Fruit fly (Drosophila melanogaster) whole organism, adult: ENCODE results near the gene Shawl.

ENCODE experiments used
- CG11617 ChIP-seq: fragments of 200-800 bp; sonication (Bioruptor generic); optimal IDR thresholded peaks from 2 replicates; lab custom pipeline; 2017; ENCODE audit warnings: mild to moderate bottlenecking, missing biosample characterization, missing genetic modification reagents, missing genetic modification characterization
- CG12768 ChIP-seq: fragments of 200-800 bp; sonication (Bioruptor generic); optimal IDR thresholded peaks from 2 replicates; lab custom pipeline; 2017; ENCODE audit warnings: missing biosample characterization, missing genetic modification characterization, mild to moderate bottlenecking, moderate library complexity, missing genetic modification reagents
- CG14711 ChIP-seq: fragments of 200-800 bp; sonication (Bioruptor generic); optimal IDR thresholded peaks from 2 replicates; lab custom pipeline; 2018; ENCODE audit warnings: missing biosample characterization, mild to moderate bottlenecking, missing genetic modification characterization, moderate library complexity
- CG1620 ChIP-seq: fragments of 200-800 bp; sonication (Bioruptor generic); optimal IDR thresholded peaks from 2 replicates; lab custom pipeline; 2016; ENCODE audit warnings: missing biosample characterization, missing genetic modification characterization
- CG33017 ChIP-seq: fragments of 200-800 bp; sonication (Bioruptor generic); optimal IDR thresholded peaks from 2 replicates; lab custom pipeline; 2018; ENCODE audit warnings: missing biosample characterization, mild to moderate bottlenecking, missing genetic modification characterization, moderate library complexity
- CG5204 ChIP-seq: fragments of 200-800 bp; sonication (Bioruptor generic); optimal IDR thresholded peaks from 2 replicates; lab custom pipeline; 2016; ENCODE audit warnings: missing biosample characterization, missing genetic modification characterization
- CG7045 ChIP-seq: fragments of 200-800 bp; sonication (Bioruptor generic); optimal IDR thresholded peaks from 2 replicates; lab custom pipeline; 2017; ENCODE audit warnings: missing biosample characterization, mild to moderate bottlenecking, missing genetic modification characterization
- CG7101 ChIP-seq: fragments of 200-800 bp; sonication (Bioruptor generic); optimal IDR thresholded peaks from 2 replicates; lab custom pipeline; 2018; ENCODE audit warnings: missing biosample characterization, mild to moderate bottlenecking, missing genetic modification characterization, moderate library complexity
- Clk ChIP-seq: fragments of 200-800 bp; sonication (Bioruptor generic); optimal IDR thresholded peaks from 2 replicates; lab custom pipeline; 2017; ENCODE audit warnings: missing biosample characterization, missing genetic modification characterization
- Crg-1 ChIP-seq: fragments of 200-800 bp; sonication (Bioruptor generic); optimal IDR thresholded peaks from 2 replicates; lab custom pipeline; 2016; ENCODE audit warnings: missing biosample characterization, missing genetic modification characterization
- Hr96 ChIP-seq: fragments of 200-800 bp; sonication (Bioruptor generic); optimal IDR thresholded peaks from 2 replicates; lab custom pipeline; 2016; ENCODE audit warnings: missing biosample characterization, missing genetic modification characterization
- Mnt ChIP-seq: fragments of 200-800 bp; sonication (Bioruptor generic); optimal IDR thresholded peaks from 2 replicates; lab custom pipeline; 2016; ENCODE audit warnings: missing biosample characterization, mild to moderate bottlenecking, missing genetic modification characterization
- bab1 ChIP-seq: fragments of 200-800 bp; sonication (Bioruptor generic); optimal IDR thresholded peaks from 3 replicates; lab custom pipeline; 2019; ENCODE audit warnings: missing biosample characterization, mild to moderate bottlenecking, missing genetic modification characterization, moderate library complexity
- cic ChIP-seq: fragments of 200-800 bp; sonication (Bioruptor generic); optimal IDR thresholded peaks from 2 replicates; lab custom pipeline; 2017; ENCODE audit warnings: missing biosample characterization, mild to moderate bottlenecking, missing genetic modification characterization, moderate library complexity
- cnc ChIP-seq, 2 experiments: fragments of >200 bp; optimal IDR thresholded peaks; 2 replicates each; lab custom pipeline; 2017
- kay ChIP-seq: fragments of 200-800 bp; sonication (Bioruptor generic); peaks from one replicate; lab custom pipeline; 2016; ENCODE audit warnings: missing biosample characterization, missing genetic modification characterization, borderline replicate concordance
- ovo ChIP-seq: fragments of 200-800 bp; sonication (Bioruptor generic); optimal IDR thresholded peaks from 2 replicates; lab custom pipeline; 2016; ENCODE audit warnings: missing biosample characterization, missing genetic modification characterization
- pad ChIP-seq: fragments of 200-800 bp; sonication (Bioruptor generic); optimal IDR thresholded peaks from 3 replicates; lab custom pipeline; 2017; ENCODE audit warnings: missing biosample characterization, missing genetic modification characterization, mild to moderate bottlenecking, moderate library complexity, missing genetic modification reagents
- tj ChIP-seq: fragments of 200-800 bp; sonication (Bioruptor generic); optimal IDR thresholded peaks from 3 replicates; lab custom pipeline; 2017; ENCODE audit warnings: missing biosample characterization, mild to moderate bottlenecking, missing genetic modification characterization, moderate library complexity
- toe ChIP-seq: fragments of 200-800 bp; sonication (Bioruptor generic); optimal IDR thresholded peaks from 2 replicates; lab custom pipeline; 2016; ENCODE audit warnings: missing biosample characterization, missing genetic modification characterization

Shawl gene

DNA sequence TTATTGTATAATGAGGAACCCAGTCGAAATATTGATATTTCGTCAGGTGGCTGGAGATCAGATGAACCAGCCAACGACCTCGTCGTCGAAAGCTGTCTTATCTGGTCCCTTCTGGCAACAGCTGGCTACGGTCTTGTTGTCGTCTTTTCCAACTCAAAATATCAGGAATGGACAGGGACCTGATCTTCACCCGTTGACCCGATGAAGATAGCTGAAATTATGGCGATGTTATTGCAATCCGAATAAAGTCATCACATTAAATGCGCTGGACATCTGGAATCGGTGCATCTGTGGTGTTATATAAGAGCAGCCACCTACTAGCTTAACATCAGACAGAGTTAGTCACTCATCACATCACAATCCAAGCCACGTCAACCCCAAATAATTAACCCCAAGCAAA, 11.6 kb upstream of the Shawl start, which contains the start of gene Fbp2:
Gene Fbp2, plus strand, starts transcription at position 251 of the 400 bp plus-strand sequence.
- TF ChIP-seq cic (GFP tag; lab: Kevin White, UChicago) (no peak), cnc (optimal IDR thresholded peaks at IDR 0.05; lab: Kevin White, UChicago) (no peak), bab1 (GFP tag; lab: Kevin White, UChicago) (no peak), CG5204 (GFP tag; lab: Kevin White, UChicago) (no peak), CG12768 (GFP tag; lab: Kevin White, UChicago) (no peak), CG33017 (tag; lab: Kevin White, UChicago) (no peak), Crg-1 (GFP tag; lab: Kevin White, UChicago) (no peak), tj (no peak), toe (GFP tag; lab: Kevin White, UChicago) (no peak), CG14711 (tag; lab: Kevin White, UChicago) (no peak), CG1620 (no peak), pad (GFP tag; lab: Kevin White, UChicago) (no peak), CG7045 (GFP tag; lab: Kevin White, UChicago) (no peak), CG11617 (GFP tag; lab: Kevin White, UChicago) (no peak), Mnt (GFP tag; lab: Kevin White, UChicago) (no peak), Clk (no peak), Hr96 (GFP tag; lab: Kevin White, UChicago) (no peak), ovo (GFP tag; lab: Kevin White, UChicago) (no peak)

DNA sequence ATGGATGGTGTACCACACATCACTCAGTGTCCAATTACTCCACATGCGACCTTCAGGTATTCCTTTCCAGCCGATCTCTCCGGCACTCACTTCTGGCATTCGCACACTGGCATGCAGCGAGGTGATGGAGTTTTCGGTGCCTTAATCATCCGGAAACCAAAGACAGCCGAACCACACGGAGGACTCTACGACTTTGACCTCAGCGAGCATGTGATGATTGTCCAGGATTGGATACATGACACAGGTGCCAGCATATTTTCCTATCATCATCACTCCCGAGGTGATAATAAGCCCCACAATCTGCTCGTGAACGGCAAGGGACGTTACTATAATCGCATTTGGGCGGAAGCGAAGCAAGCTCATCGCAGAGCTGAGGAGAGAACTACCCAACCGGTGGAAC, 9.2 kb upstream of the Shawl start:
- TF ChIP-seq CG33017 (tag; lab: Kevin White, UChicago) (no peak), cnc (optimal IDR thresholded peaks at IDR 0.05; lab: Kevin White, UChicago) (no peak), toe (GFP tag; lab: Kevin White, UChicago) (no peak), kay (GFP tag; lab: Kevin White, UChicago) (no peak), CG11617 (GFP tag; lab: Kevin White, UChicago) (no peak), CG5204 (GFP tag; lab: Kevin White, UChicago) (no peak), CG12768 (GFP tag; lab: Kevin White, UChicago) (no peak), Crg-1 (GFP tag; lab: Kevin White, UChicago) (no peak), CG7101 (tag; lab: Kevin White, UChicago) (no peak), bab1 (GFP tag; lab: Kevin White, UChicago) (no peak), Mnt (GFP tag; lab: Kevin White, UChicago) (no peak), CG14711 (tag; lab: Kevin White, UChicago) (no peak), ovo (GFP tag; lab: Kevin White, UChicago) (no peak), pad (GFP tag; lab: Kevin White, UChicago) (no peak), CG7045 (GFP tag; lab: Kevin White, UChicago) (no peak)

DNA sequence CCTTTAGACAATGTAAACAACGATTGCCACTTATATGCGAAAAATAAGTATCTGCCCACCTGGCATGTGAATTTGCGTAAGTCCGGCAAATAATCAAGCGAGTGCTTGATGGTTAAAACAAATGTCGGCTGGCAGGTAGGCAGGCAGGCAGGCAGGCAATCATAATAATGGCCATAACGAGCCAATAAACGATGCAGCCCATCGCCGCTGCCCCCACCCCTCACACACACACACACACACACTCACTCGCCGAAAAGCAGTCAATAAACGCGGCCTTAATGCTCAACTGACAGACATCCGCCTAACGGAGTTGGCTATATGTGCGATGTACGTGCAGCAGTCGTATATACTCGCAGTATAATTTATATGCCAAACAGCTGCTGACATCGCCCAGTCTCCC, 6.4 kb upstream of the Shawl start:
- TF ChIP-seq Mnt (GFP tag; lab: Kevin White, UChicago), result no peak
- no peak for TF ChIP-seq cnc (optimal IDR thresholded peaks at IDR 0.05; lab: Kevin White, UChicago)
- TF ChIP-seq bab1 (GFP tag; lab: Kevin White, UChicago), result no peak
- TF ChIP-seq CG12768 (GFP tag; lab: Kevin White, UChicago), result no peak
- TF ChIP-seq pad (GFP tag; lab: Kevin White, UChicago), result no peak
- TF ChIP-seq CG14711 (tag; lab: Kevin White, UChicago), result no peak
- no peak for TF ChIP-seq CG11617 (GFP tag; lab: Kevin White, UChicago)
- TF ChIP-seq cic (GFP tag; lab: Kevin White, UChicago), result no peak
- no peak for TF ChIP-seq CG5204 (GFP tag; lab: Kevin White, UChicago)
- no peak for TF ChIP-seq Hr96 (GFP tag; lab: Kevin White, UChicago)
- TF ChIP-seq tj, result no peak
- no peak for TF ChIP-seq CG1620
- no peak for TF ChIP-seq Crg-1 (GFP tag; lab: Kevin White, UChicago)
- TF ChIP-seq ovo (GFP tag; lab: Kevin White, UChicago), result no peak

DNA sequence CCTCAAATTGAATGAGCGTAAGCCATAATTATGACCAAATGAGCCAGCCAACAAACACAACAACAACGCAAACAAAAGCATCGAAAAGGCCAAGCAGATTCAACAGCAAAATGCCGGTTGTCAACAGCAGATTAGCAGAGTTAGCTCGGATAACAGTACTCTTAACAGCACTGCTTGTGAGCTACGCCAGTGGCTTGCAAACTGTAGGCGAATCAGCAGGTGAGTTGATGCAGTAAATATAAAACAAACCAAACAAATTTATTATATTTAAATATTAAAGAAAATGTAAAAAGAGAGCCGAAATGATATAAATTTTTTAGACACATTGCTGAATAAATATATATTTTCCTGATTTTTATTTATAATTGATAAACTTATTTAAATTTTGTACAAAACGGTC, 5.7 kb upstream of the Shawl start:
- TF ChIP-seq CG11617 (GFP tag; lab: Kevin White, UChicago), result no peak

DNA sequence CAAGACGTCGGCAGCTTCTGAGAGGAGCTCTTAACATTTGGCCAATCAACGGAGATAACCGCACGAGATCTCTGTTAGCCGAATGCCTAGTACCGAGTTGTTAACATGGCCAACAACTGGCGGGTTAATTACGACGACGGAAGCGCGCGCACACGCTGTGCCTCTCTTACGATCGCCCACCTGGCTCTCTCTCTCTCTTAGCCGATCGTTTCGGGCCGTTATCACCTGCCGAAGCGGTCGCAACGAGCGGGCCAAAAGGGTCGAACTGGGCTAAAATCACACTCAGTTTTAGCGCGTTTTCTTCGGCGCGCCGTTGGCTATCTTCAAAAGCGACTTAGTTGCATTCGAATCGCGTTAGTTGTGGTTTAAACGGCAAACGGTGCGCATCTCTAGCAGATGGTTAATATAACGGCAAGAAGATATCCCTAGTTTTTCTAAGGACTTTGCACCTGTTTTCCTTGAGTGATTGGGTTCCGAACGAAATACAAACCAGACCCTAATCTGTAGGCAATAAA, 1.3 kb upstream of the Shawl start, which contains the start of gene Mco1:
Gene Mco1, plus strand, starts transcription at position 345 of the 515 bp plus-strand sequence.
- TF ChIP-seq Clk (no peak), kay (GFP tag; lab: Kevin White, UChicago) (peak; percentile 74), Crg-1 (GFP tag; lab: Kevin White, UChicago) (no peak)

DNA sequence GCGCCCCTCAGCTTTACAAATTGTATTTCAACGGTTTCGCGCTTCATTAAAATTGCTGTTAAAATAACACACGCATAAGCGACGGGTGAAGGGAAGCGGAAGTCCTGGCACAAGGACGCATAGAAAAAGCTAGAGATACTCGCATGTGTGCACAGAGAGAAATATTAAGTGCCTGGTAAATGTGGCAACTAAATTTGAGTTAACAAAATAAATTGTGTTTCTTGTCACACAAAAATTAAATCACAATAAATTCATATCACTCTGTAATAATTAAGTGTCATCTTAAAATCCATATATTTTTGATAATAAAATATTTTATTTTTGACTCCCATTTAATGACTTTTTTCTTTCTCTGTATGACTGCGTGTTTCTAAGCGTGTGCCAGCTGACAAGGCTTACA, 14.8 kb downstream of the Shawl start:
- TF ChIP-seq toe (GFP tag; lab: Kevin White, UChicago), result no peak
- TF ChIP-seq cic (GFP tag; lab: Kevin White, UChicago), result no peak
- TF ChIP-seq CG7101 (tag; lab: Kevin White, UChicago), result no peak
- TF ChIP-seq CG1620, result no peak
- no peak for TF ChIP-seq Crg-1 (GFP tag; lab: Kevin White, UChicago)
- no peak for TF ChIP-seq ovo (GFP tag; lab: Kevin White, UChicago)
- no peak for TF ChIP-seq CG14711 (tag; lab: Kevin White, UChicago)

DNA sequence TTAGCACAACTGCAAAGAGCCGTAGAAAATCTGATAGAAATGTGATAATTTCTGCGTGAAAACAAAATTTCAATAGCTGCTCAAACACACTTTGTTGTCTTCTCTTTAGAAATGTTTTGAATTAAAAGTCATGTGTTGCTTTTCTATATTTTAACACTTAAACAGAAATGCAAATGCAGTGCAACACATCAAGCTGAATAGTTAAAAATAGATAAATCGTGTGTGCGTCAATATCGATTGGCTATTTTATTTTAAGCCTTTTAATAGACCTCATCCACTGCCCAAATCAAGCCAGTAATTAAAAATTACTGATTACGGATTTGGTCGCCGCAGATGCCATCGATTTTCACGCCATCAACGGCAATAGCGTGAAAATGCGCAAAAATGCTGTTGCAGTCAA, 17.1 kb downstream of the Shawl start, which contains the start of gene CG4438:
Gene CG4438, minus strand, starts transcription at position 101 of the 400 bp plus-strand sequence.
- TF ChIP-seq ovo (GFP tag; lab: Kevin White, UChicago) (no peak), cic (GFP tag; lab: Kevin White, UChicago) (no peak), tj (no peak), CG7101 (tag; lab: Kevin White, UChicago) (no peak), CG14711 (tag; lab: Kevin White, UChicago) (no peak), CG12768 (GFP tag; lab: Kevin White, UChicago) (no peak), CG1620 (no peak), Hr96 (GFP tag; lab: Kevin White, UChicago) (no peak), toe (GFP tag; lab: Kevin White, UChicago) (no peak), CG5204 (GFP tag; lab: Kevin White, UChicago) (no peak), CG11617 (GFP tag; lab: Kevin White, UChicago) (no peak), Crg-1 (GFP tag; lab: Kevin White, UChicago) (no peak), bab1 (GFP tag; lab: Kevin White, UChicago) (no peak)
